Worm (Caenorhabditis elegans) whole organism, late embryonic: ENCODE data around the gene Y45F3A.4.

Experiments
- C38D4.7 ChIP-seq: fragments of 200-800 bp; sonication (Bioruptor generic); optimal IDR thresholded peaks from 2 replicates; lab custom pipeline; 2018; ENCODE audit warnings: mild to moderate bottlenecking, missing genetic modification characterization, moderate library complexity, missing compliant biosample characterization
- K09A11.1 ChIP-seq: sonication (generic microtip); optimal IDR thresholded peaks from 2 replicates; lab custom pipeline; 2017; ENCODE audit warnings: antibody characterized with exemption, mild to moderate bottlenecking, missing genetic modification characterization, missing compliant biosample characterization; ENCODE audit not compliant: insufficient read depth
- ama-1 ChIP-seq: fragments of 150-350 bp; optimal IDR thresholded peaks from 2 replicates; lab custom pipeline; 2014
- ceh-19 ChIP-seq: fragments of 200-800 bp; sonication (Bioruptor generic); optimal IDR thresholded peaks from 2 replicates; lab custom pipeline; 2018; ENCODE audit warnings: mild to moderate bottlenecking, missing genetic modification characterization, missing compliant biosample characterization
- ceh-48 ChIP-seq: sonication (generic microtip); optimal IDR thresholded peaks from 2 replicates; lab custom pipeline; 2016; ENCODE audit warnings: missing genetic modification characterization, inconsistent platforms, missing compliant biosample characterization
- ets-4 ChIP-seq: sonication (generic microtip); optimal IDR thresholded peaks from 2 replicates; lab custom pipeline; 2016; ENCODE audit warnings: missing genetic modification characterization, missing compliant biosample characterization
- fkh-10 ChIP-seq: fragments of 150-350 bp; optimal IDR thresholded peaks from 2 replicates; lab custom pipeline; 2014; ENCODE audit warnings: missing biosample characterization, missing genetic modification reagents, missing genetic modification characterization
- fkh-6 ChIP-seq: sonication (generic microtip); optimal IDR thresholded peaks from 2 replicates; lab custom pipeline; 2016; ENCODE audit warnings: missing genetic modification characterization, missing compliant biosample characterization
- gmeb-2 ChIP-seq: sonication (generic microtip); optimal IDR thresholded peaks from 2 replicates; lab custom pipeline; 2016; ENCODE audit warnings: missing genetic modification characterization, inconsistent platforms, missing compliant biosample characterization
- nfya-1 ChIP-seq: sonication (generic microtip); optimal IDR thresholded peaks from 2 replicates; lab custom pipeline; 2017; ENCODE audit warnings: missing genetic modification characterization, mild to moderate bottlenecking, missing compliant biosample characterization, antibody characterized with exemption, moderate library complexity
- odd-2 ChIP-seq: sonication (generic microtip); optimal IDR thresholded peaks from 2 replicates; lab custom pipeline; 2017; ENCODE audit warnings: antibody characterized with exemption, mild to moderate bottlenecking, missing genetic modification characterization, missing compliant biosample characterization
- pag-3 ChIP-seq: sonication (generic microtip); optimal IDR thresholded peaks from 2 replicates; lab custom pipeline; 2016; ENCODE audit warnings: missing compliant biosample characterization, missing genetic modification characterization, borderline replicate concordance
- rnt-1 ChIP-seq: sonication (generic microtip); optimal IDR thresholded peaks from 2 replicates; lab custom pipeline; 2016; ENCODE audit warnings: missing genetic modification characterization, missing compliant biosample characterization
- ttx-3 ChIP-seq: sonication (generic microtip); optimal IDR thresholded peaks from 2 replicates; lab custom pipeline; 2016; ENCODE audit warnings: missing genetic modification reagents, missing genetic modification characterization, missing compliant biosample characterization

ce11 chrIII:10552929-10553328, 22.3 kb downstream of the Y45F3A.4 start, which contains the start of gene T21C12.8:
- TF ChIP-seq nfya-1 (no peak), ttx-3 (tag; lab: Kevin White, UChicago) (no peak), fkh-10 (no peak), ets-4 (tag; lab: Kevin White, UChicago) (no peak), rnt-1 (tag; lab: Kevin White, UChicago) (no peak), pag-3 (no peak), ama-1 (lab: Kevin White, UChicago) (no peak), odd-2 (no peak), ceh-19 (GFP tag; lab: Kevin White, UChicago) (no peak), K09A11.1 (tag; lab: Kevin White, UChicago) (no peak), fkh-6 (tag; lab: Kevin White, UChicago) (no peak), ceh-48 (no peak), C38D4.7 (GFP tag; lab: Kevin White, UChicago) (no peak), gmeb-2 (no peak)
